Worm (Caenorhabditis elegans) whole organism, early embryonic: ENCODE data around the gene ZK1010.10.

Experiments
- B0310.2 ChIP-seq: sonication (generic microtip); optimal IDR thresholded peaks from 2 replicates; lab custom pipeline; 2016; ENCODE audit warnings: mild to moderate bottlenecking, missing genetic modification characterization, missing compliant biosample characterization
- F13C5.2 ChIP-seq: sonication (generic microtip); optimal IDR thresholded peaks from 2 replicates; lab custom pipeline; 2017; ENCODE audit warnings: mild to moderate bottlenecking, missing genetic modification characterization, inconsistent platforms, missing compliant biosample characterization
- aly-1 ChIP-seq: sonication (generic microtip); optimal IDR thresholded peaks from 2 replicates; lab custom pipeline; 2016; ENCODE audit warnings: missing genetic modification characterization, missing compliant biosample characterization
- ama-1 ChIP-seq: fragments of 150-350 bp; optimal IDR thresholded peaks from 2 replicates; lab custom pipeline; 2014
- ceh-13 ChIP-seq: fragments of 200-800 bp; sonication (Bioruptor generic); optimal IDR thresholded peaks from 2 replicates; lab custom pipeline; 2018; ENCODE audit warnings: mild to moderate bottlenecking, missing genetic modification characterization, missing compliant biosample characterization
- ceh-36 ChIP-seq: sonication (generic microtip); optimal IDR thresholded peaks from 2 replicates; lab custom pipeline; 2016; ENCODE audit warnings: missing genetic modification characterization, inconsistent platforms, missing compliant biosample characterization
- ets-7 ChIP-seq: sonication (generic microtip); optimal IDR thresholded peaks from 2 replicates; lab custom pipeline; 2016; ENCODE audit warnings: missing genotype, missing genetic modification characterization, missing compliant biosample characterization
- flt-1 ChIP-seq: fragments of 200-800 bp; sonication (Bioruptor generic); IDR thresholded peaks from 2 replicates; pipeline ENCODE4 v1.3.6; 2022; ENCODE audit warnings: missing genetic modification characterization, missing compliant biosample characterization
- hmbx-1 ChIP-seq: sonication (generic microtip); optimal IDR thresholded peaks from 2 replicates; lab custom pipeline; 2016; ENCODE audit warnings: mild to moderate bottlenecking, missing genetic modification characterization, missing compliant biosample characterization
- hmg-4 ChIP-seq: fragments of 200-800 bp; sonication (Bioruptor generic); optimal IDR thresholded peaks from 2 replicates; lab custom pipeline; 2018; ENCODE audit warnings: mild to moderate bottlenecking, missing genetic modification characterization, missing compliant biosample characterization
- hnd-1 ChIP-seq: sonication (generic microtip); optimal IDR thresholded peaks from 2 replicates; lab custom pipeline; 2016; ENCODE audit warnings: missing genetic modification characterization, missing compliant biosample characterization
- pes-1 ChIP-seq: fragments of 200-800 bp; sonication (Bioruptor generic); IDR thresholded peaks from 2 replicates; pipeline ENCODE4 v1.3.6; 2022; ENCODE audit warnings: missing genetic modification reagents, missing genetic modification characterization, missing compliant biosample characterization
- scrt-1 ChIP-seq: fragments of 200-800 bp; sonication (Bioruptor generic); IDR thresholded peaks from 2 replicates; pipeline ENCODE4 v1.3.6; 2022; ENCODE audit warnings: missing genetic modification characterization, missing compliant biosample characterization
- sea-1 ChIP-seq: fragments of 200-800 bp; sonication (Bioruptor generic); conservative IDR thresholded peaks from 2 replicates; pipeline ENCODE4 v1.3.6; 2022; ENCODE audit warnings: missing genetic modification characterization, missing compliant biosample characterization
- tbx-11 ChIP-seq: fragments of 200-800 bp; sonication (Bioruptor generic); IDR thresholded peaks from 2 replicates; pipeline ENCODE4 v1.3.6; 2022; ENCODE audit warnings: missing genetic modification characterization, missing compliant biosample characterization
- tbx-37 ChIP-seq: fragments of 200-800 bp; sonication (Bioruptor generic); conservative IDR thresholded peaks from 2 replicates; pipeline ENCODE4 v1.3.6; 2022; ENCODE audit warnings: missing genetic modification reagents, missing genetic modification characterization, missing compliant biosample characterization
- tra-4 ChIP-seq: sonication (generic microtip); optimal IDR thresholded peaks from 2 replicates; lab custom pipeline; 2017; ENCODE audit warnings: missing genetic modification characterization, missing compliant biosample characterization

Gene ZK1010.10

DNA sequence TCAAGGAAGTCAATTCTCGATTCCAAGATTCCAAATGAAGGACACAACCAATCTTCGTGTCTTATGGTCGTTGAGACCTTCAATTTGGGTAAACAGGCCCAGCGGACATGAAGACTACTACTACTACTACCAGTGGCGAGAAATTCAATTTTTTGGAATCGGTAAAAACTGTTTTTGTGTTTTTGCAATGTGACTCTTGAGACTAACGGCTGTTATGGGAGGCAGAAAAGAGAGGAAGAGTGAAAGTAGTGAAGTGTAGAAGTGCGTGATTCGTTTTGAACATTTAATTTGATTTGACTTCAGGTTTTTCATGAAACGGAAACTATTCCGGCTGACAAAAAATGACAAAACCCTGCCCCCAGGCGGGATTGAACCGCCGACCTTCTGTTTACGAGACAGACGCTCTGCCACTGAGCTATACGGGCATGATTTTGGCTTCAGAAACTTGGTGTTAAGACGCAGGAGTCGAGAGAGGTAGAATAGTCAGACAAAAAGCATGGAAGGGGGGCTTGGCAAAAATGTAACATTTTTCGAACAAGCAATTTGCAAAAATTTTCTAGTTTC lies 13.7 kb downstream of the ZK1010.10 start:
- no peak for TF ChIP-seq hnd-1 (tag; lab: Kevin White, UChicago)
- TF ChIP-seq flt-1 (GFP tag; lab: Robert Waterston, UW), result no peak
- TF ChIP-seq scrt-1 (GFP tag; lab: Robert Waterston, UW), result no peak
- no peak for TF ChIP-seq hmg-4 (GFP tag; lab: Kevin White, UChicago)
- no peak for TF ChIP-seq pes-1
- no peak for TF ChIP-seq tbx-11
- no peak for TF ChIP-seq ets-7 (tag; lab: Kevin White, UChicago)
- no peak for TF ChIP-seq ama-1 (lab: Kevin White, UChicago)
- TF ChIP-seq hmbx-1 (tag; lab: Kevin White, UChicago), result no peak
- no peak for TF ChIP-seq tbx-37 (GFP tag; lab: Robert Waterston, UW)
- TF ChIP-seq aly-1 (tag; lab: Kevin White, UChicago), result no peak
- no peak for TF ChIP-seq B0310.2 (tag; lab: Kevin White, UChicago)
- no peak for TF ChIP-seq F13C5.2
- no peak for TF ChIP-seq ceh-13 (GFP tag; lab: Kevin White, UChicago)
- no peak for TF ChIP-seq ceh-36 (tag; lab: Kevin White, UChicago)

DNA sequence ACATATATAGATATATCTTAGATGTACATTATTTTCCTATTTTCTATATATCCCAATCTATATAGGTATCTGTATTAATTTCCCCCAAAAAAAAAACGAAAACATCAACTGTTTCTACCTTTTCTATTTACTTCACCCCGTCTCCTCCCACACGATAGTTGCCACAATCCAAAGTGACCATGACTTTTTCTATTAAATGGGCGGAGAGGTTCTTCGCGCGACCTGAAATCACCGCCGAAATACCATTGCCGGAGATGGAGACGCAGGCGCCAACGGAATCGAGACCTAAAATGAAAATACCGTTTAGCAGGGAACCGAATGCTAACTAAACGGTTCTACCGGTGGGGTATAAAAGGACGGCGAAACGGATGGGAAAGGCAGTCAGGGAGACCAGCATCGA lies 16.4 kb downstream of the ZK1010.10 start, which contains the start of gene col-98:
TSS of gene col-98 (plus strand) at position 390 of the 400 bp plus-strand sequence.
- TF ChIP-seq ceh-36 (tag; lab: Kevin White, UChicago), result no peak
- TF ChIP-seq ama-1 (lab: Kevin White, UChicago), result no peak
- TF ChIP-seq ceh-13 (GFP tag; lab: Kevin White, UChicago), result no peak
- no peak for TF ChIP-seq scrt-1 (GFP tag; lab: Robert Waterston, UW)
- no peak for TF ChIP-seq hnd-1 (tag; lab: Kevin White, UChicago)
- no peak for TF ChIP-seq B0310.2 (tag; lab: Kevin White, UChicago)
- no peak for TF ChIP-seq tra-4 (tag; lab: Kevin White, UChicago)
- no peak for TF ChIP-seq sea-1 (GFP tag; lab: Robert Waterston, UW)
- no peak for TF ChIP-seq aly-1 (tag; lab: Kevin White, UChicago)

DNA sequence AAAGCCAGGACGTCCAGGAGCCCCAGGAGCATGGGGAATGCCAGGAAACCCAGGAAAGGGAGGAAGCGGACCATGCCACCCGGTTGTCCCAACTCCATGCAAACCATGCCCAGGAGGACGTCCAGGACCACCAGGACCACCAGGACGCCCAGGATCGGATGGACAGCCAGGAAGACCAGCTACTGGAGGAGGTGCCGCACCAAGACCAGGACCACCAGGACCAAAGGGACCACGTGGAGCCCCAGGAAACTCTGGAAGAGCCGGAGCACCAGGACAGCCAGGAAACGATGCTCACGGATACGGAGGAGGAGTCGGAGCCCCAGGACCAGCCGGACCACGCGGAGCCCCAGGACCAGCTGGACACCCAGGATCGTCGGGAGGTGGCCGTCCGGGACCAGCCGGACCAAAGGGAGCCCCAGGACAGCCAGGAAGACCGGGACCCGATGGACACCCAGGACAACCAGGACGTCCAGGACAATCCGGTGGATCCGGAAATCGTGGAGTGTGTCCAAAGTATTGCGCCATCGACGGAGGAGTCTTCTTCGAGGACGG lies 17.4 kb downstream of the ZK1010.10 start:
- no peak for TF ChIP-seq ceh-13 (GFP tag; lab: Kevin White, UChicago)
- TF ChIP-seq flt-1 (GFP tag; lab: Robert Waterston, UW), result no peak
- no peak for TF ChIP-seq tra-4 (tag; lab: Kevin White, UChicago)
- no peak for TF ChIP-seq ets-7 (tag; lab: Kevin White, UChicago)
- no peak for TF ChIP-seq hmg-4 (GFP tag; lab: Kevin White, UChicago)
- TF ChIP-seq sea-1 (GFP tag; lab: Robert Waterston, UW), result no peak
- TF ChIP-seq tbx-11, result no peak
- TF ChIP-seq ama-1 (lab: Kevin White, UChicago), result no peak
- no peak for TF ChIP-seq tbx-37 (GFP tag; lab: Robert Waterston, UW)

DNA sequence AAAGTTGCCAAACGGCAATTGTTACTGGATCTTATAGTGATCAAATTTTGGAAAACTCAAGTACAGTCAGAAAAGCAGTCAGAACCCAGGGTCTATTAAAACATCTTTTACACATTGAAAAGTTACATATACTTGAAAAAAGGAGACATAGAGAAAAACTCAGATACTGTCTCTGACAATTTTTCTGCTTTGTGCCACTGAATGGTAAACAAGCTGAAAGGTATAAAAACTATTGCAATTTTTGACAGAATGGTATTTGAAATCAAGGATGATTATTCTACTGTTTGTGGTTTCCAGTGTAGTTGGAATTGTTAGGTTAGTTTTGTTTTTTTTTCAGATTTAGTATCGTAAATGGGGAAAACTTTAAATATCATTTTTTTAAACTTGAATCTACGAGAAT lies 18.6 kb downstream of the ZK1010.10 start, which contains the start of gene cyp-13A11:
TSS of gene cyp-13A11 (plus strand) at position 266 of the 400 bp plus-strand sequence.
- TF ChIP-seq ama-1 (lab: Kevin White, UChicago) (no peak), hnd-1 (tag; lab: Kevin White, UChicago) (no peak), ceh-13 (GFP tag; lab: Kevin White, UChicago) (no peak), sea-1 (GFP tag; lab: Robert Waterston, UW) (no peak), F13C5.2 (no peak), tbx-37 (GFP tag; lab: Robert Waterston, UW) (no peak), flt-1 (GFP tag; lab: Robert Waterston, UW) (no peak), aly-1 (tag; lab: Kevin White, UChicago) (no peak), scrt-1 (GFP tag; lab: Robert Waterston, UW) (no peak), hmbx-1 (tag; lab: Kevin White, UChicago) (no peak), tbx-11 (no peak), pes-1 (no peak), ets-7 (tag; lab: Kevin White, UChicago) (no peak), hmg-4 (GFP tag; lab: Kevin White, UChicago) (no peak), ceh-36 (tag; lab: Kevin White, UChicago) (no peak), tra-4 (tag; lab: Kevin White, UChicago) (no peak), B0310.2 (tag; lab: Kevin White, UChicago) (no peak)

DNA sequence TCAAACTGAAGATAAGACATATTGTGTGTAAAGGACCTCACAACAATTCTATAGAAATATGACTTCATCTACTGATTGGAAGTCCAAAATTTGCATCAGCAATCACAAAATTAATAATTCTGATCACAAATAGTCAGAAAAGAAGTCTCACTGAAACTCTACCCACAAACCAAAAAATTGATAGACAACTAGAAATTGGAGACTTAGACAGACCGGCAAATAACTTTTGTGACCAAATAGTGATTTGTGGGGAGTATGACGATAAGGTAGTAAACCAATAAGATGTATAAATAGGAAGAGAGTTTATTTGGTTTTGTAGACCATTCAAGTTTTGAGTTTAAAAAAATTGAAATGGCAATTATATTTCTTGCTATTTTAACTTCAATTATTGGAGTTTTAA lies 22.1 kb downstream of the ZK1010.10 start, which contains the start of gene cyp-13A12:
TSS of gene cyp-13A12 (plus strand) at position 267 of the 400 bp plus-strand sequence.
- TF ChIP-seq ama-1 (lab: Kevin White, UChicago) (no peak), aly-1 (tag; lab: Kevin White, UChicago) (no peak)

DNA sequence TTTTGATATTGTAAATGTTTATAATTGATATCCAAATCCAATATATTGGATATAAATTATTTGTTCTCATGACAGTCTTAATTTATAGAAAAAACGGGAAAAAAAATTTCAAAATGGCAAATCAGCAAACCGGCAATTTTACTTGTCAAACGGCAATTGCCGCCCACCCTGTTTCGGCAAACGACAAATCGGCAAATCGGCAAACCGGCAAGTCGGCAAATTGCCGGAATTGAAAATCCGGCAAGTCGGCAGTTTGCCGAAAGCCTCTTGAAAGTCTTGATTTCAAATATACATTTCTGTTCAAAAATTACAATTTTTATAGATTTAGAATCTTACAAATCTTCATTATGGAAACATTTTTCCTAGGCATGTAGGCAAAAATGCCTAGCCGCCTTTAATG lies 25.8 kb downstream of the ZK1010.10 start:
- TF ChIP-seq sea-1 (GFP tag; lab: Robert Waterston, UW), result no peak
- no peak for TF ChIP-seq ets-7 (tag; lab: Kevin White, UChicago)
- TF ChIP-seq ceh-13 (GFP tag; lab: Kevin White, UChicago), result no peak
- TF ChIP-seq F13C5.2, result no peak
- TF ChIP-seq flt-1 (GFP tag; lab: Robert Waterston, UW), result no peak
- TF ChIP-seq hmbx-1 (tag; lab: Kevin White, UChicago), result no peak
- no peak for TF ChIP-seq tbx-11
- no peak for TF ChIP-seq tra-4 (tag; lab: Kevin White, UChicago)

DNA sequence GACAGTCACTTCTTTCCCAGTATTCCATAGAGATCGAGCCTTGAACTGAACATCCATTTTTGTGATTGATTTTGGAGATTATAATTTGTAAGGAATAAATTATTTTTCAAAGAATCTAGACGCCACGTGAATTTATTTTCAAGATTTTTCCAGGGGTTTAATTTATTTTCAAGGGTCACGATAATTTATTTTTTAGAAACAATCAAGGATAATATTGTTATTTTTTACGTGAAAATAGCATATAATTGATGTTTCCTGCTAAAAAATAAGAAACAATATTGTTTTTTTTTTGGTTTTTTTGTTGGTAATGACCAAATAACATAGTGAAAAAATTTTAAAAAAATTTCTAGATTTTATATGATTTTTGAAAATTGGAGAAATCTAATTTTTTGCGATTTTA lies 27.4 kb downstream of the ZK1010.10 start, which contains the start of gene F14F7.4:
TSS of gene F14F7.4 (minus strand) at position 101 of the 400 bp plus-strand sequence.
- TF ChIP-seq sea-1 (GFP tag; lab: Robert Waterston, UW) (no peak), ets-7 (tag; lab: Kevin White, UChicago) (no peak), hmbx-1 (tag; lab: Kevin White, UChicago) (no peak), ama-1 (lab: Kevin White, UChicago) (no peak), B0310.2 (tag; lab: Kevin White, UChicago) (no peak), tbx-11 (no peak), pes-1 (no peak), tra-4 (tag; lab: Kevin White, UChicago) (no peak), scrt-1 (GFP tag; lab: Robert Waterston, UW) (no peak), hnd-1 (tag; lab: Kevin White, UChicago) (no peak), aly-1 (tag; lab: Kevin White, UChicago) (no peak), tbx-37 (GFP tag; lab: Robert Waterston, UW) (no peak), ceh-13 (GFP tag; lab: Kevin White, UChicago) (no peak)
